4 fruit fly cellular contexts compared by ENCODE assay signal in genomic region chr3R:18743270-18743922, dm6.
TF ChIP-seq lines count a peak whose summit lies in the region.

Gene Mekk1 (minus strand): TSS chr3R:18743594.

TF ChIP-seq in whole organism, adult, 20 proteins besides CTCF, POLR2A, EP300 and RAD21 (continued from another document):
- TF ChIP-seq Crg-1 (GFP tag; optimal IDR thresholded peaks at IDR 0.05; lab: Kevin White, UChicago) = peak; percentile 71
- no peak for TF ChIP-seq ovo (GFP tag; optimal IDR thresholded peaks at IDR 0.05; lab: Kevin White, UChicago)

TF ChIP-seq in whole organism, embryonic, 481 proteins besides CTCF, POLR2A, EP300 and RAD21 (continued from another document and continues in another):
- TF ChIP-seq her (GFP tag; optimal IDR thresholded peaks at IDR 0.05; lab: Kevin White, UChicago) = peak; percentile 17
- TF ChIP-seq CG10366 (GFP tag; IDR thresholded peaks at IDR 0.05; lab: Robert Waterston, UW) = no peak
- peak; percentile 2 for TF ChIP-seq CG10979 (tag; optimal IDR thresholded peaks at IDR 0.05; lab: Kevin White, UChicago)
- TF ChIP-seq HLH3B (GFP tag; IDR thresholded peaks at IDR 0.05; lab: Robert Waterston, UW) = no peak
- TF ChIP-seq CG2889 (GFP tag; IDR thresholded peaks at IDR 0.05; lab: Robert Waterston, UW) = no peak
- no peak for TF ChIP-seq hth (optimal IDR thresholded peaks at IDR 0.05; lab: Kevin White, UChicago)
- peak; percentile 27 for TF ChIP-seq Dip3 (GFP tag; optimal IDR thresholded peaks at IDR 0.05; lab: Kevin White, UChicago)
- TF ChIP-seq CG12659 (GFP tag; optimal IDR thresholded peaks at IDR 0.05; lab: Kevin White, UChicago) = peak; percentile 60
- no peak for TF ChIP-seq crol (GFP tag; IDR thresholded peaks at IDR 0.05; lab: Robert Waterston, UW)
- no peak for TF ChIP-seq CG10274 (GFP tag; optimal IDR thresholded peaks at IDR 0.05; lab: Kevin White, UChicago)
- peak; percentile 65 for TF ChIP-seq Nf-YC (tag; optimal IDR thresholded peaks at IDR 0.05; lab: Kevin White, UChicago)
- TF ChIP-seq phol (tag; optimal IDR thresholded peaks at IDR 0.05; lab: Kevin White, UChicago) = peak; percentile 45
- TF ChIP-seq trh (GFP tag; optimal IDR thresholded peaks at IDR 0.05; lab: Kevin White, UChicago) = no peak
- TF ChIP-seq CG6254 (GFP tag; optimal IDR thresholded peaks at IDR 0.05; lab: Kevin White, UChicago) = no peak
- TF ChIP-seq CG2712 (tag; optimal IDR thresholded peaks at IDR 0.05; lab: Kevin White, UChicago) = peak; percentile 26
- TF ChIP-seq CG18764 (GFP tag; optimal IDR thresholded peaks at IDR 0.05; lab: Kevin White, UChicago) = no peak
- TF ChIP-seq B-H2 (GFP tag; optimal IDR thresholded peaks at IDR 0.05; lab: Kevin White, UChicago) = peak; percentile 42
- no peak for TF ChIP-seq corto (GFP tag; optimal IDR thresholded peaks at IDR 0.05; lab: Kevin White, UChicago)
- peak in 1 of 2 experiments; percentile 13 for TF ChIP-seq chif (GFP tag; optimal IDR thresholded peaks at IDR 0.05; lab: Kevin White, UChicago)
- TF ChIP-seq CG2129 (GFP tag; IDR thresholded peaks at IDR 0.05; lab: Robert Waterston, UW; ENCODE audit: partially characterized antibody) = peak; percentile 39; the same call in 1 of the 2 replicates
- TF ChIP-seq sens (GFP tag; lab: Kevin White, UChicago) = peak; percentile 86
- no peak for TF ChIP-seq CG15011 (GFP tag; optimal IDR thresholded peaks at IDR 0.05; lab: Kevin White, UChicago)
- peak; percentile 13 for TF ChIP-seq CG18619 (GFP tag; optimal IDR thresholded peaks at IDR 0.05; lab: Kevin White, UChicago)
- TF ChIP-seq CG2116 (GFP tag; optimal IDR thresholded peaks at IDR 0.05; lab: Kevin White, UChicago) = peak; percentile 75
- peak; percentile 63 for TF ChIP-seq gem (tag; optimal IDR thresholded peaks at IDR 0.05; lab: Kevin White, UChicago)
- TF ChIP-seq HmgD (GFP tag; optimal IDR thresholded peaks at IDR 0.05; lab: Kevin White, UChicago) = peak; percentile 38
- peak; percentile 45; the same call in 1 of the 3 replicates for TF ChIP-seq HLH4C (GFP tag; IDR thresholded peaks at IDR 0.05; lab: Robert Waterston, UW; ENCODE audit: partially characterized antibody)
- peak; percentile 51; the same call in 1 of the 2 replicates for TF ChIP-seq Bgb (GFP tag; IDR thresholded peaks at IDR 0.05; lab: Robert Waterston, UW; ENCODE audit: partially characterized antibody)
- no peak for TF ChIP-seq usp (GFP tag; optimal IDR thresholded peaks at IDR 0.05; lab: Kevin White, UChicago)
- TF ChIP-seq CG2199 (GFP tag; IDR thresholded peaks at IDR 0.05; lab: Robert Waterston, UW) = no peak
- peak; percentile 69 for TF ChIP-seq CG13894 (tag; optimal IDR thresholded peaks at IDR 0.05; lab: Kevin White, UChicago)
- peak in 1 of 2 experiments; percentile 43 for TF ChIP-seq Trl (optimal IDR thresholded peaks at IDR 0.05; lab: Kevin White, UChicago)
- TF ChIP-seq Trl (GFP tag; optimal IDR thresholded peaks at IDR 0.05; lab: Kevin White, UChicago) = peak; percentile 38
- TF ChIP-seq hb (GFP tag; IDR thresholded peaks at IDR 0.05; lab: Robert Waterston, UW; ENCODE audit: partially characterized antibody) = peak; percentile 63; the same call in 1 of the 3 replicates
- peak; percentile 60; the same call in 1 of the 2 replicates for TF ChIP-seq slbo (GFP tag; IDR thresholded peaks at IDR 0.05; lab: Robert Waterston, UW)
- peak; percentile 59 for TF ChIP-seq Dek (tag; optimal IDR thresholded peaks at IDR 0.05; lab: Kevin White, UChicago)
- peak; percentile 29 for TF ChIP-seq CG5245 (GFP tag; optimal IDR thresholded peaks at IDR 0.05; lab: Kevin White, UChicago)
- no peak for TF ChIP-seq dimm (GFP tag; IDR thresholded peaks at IDR 0.05; lab: Robert Waterston, UW)
- TF ChIP-seq Fer3 (tag; optimal IDR thresholded peaks at IDR 0.05; lab: Kevin White, UChicago) = peak; percentile 44
- peak; percentile 74 for TF ChIP-seq CG15514 (GFP tag; optimal IDR thresholded peaks at IDR 0.05; lab: Kevin White, UChicago)
- TF ChIP-seq HHEX (GFP tag; optimal IDR thresholded peaks at IDR 0.05; lab: Kevin White, UChicago) = peak; percentile 13
- TF ChIP-seq Antp (GFP tag; optimal IDR thresholded peaks at IDR 0.05; lab: Kevin White, UChicago) = peak; percentile 31

TF ChIP-seq in whole organism, prepupa, 60 proteins besides CTCF, POLR2A, EP300 and RAD21 (continued from another document):
- TF ChIP-seq CG15336 (GFP tag; IDR thresholded peaks at IDR 0.05; lab: Robert Waterston, UW) (peak; percentile 38; the same call in 1 of the 2 replicates), Ets21C (GFP tag; optimal IDR thresholded peaks at IDR 0.05; lab: Kevin White, UChicago) (peak; percentile 49), Smox (GFP tag; optimal IDR thresholded peaks at IDR 0.05; lab: Kevin White, UChicago) (no peak), CG9139 (GFP tag; optimal IDR thresholded peaks at IDR 0.05; lab: Kevin White, UChicago) (no peak), CG8632 (GFP tag; optimal IDR thresholded peaks at IDR 0.05; lab: Kevin White, UChicago) (no peak), CG8319 (GFP tag; optimal IDR thresholded peaks at IDR 0.05; lab: Kevin White, UChicago) (peak; percentile 30), Sox14 (GFP tag; optimal IDR thresholded peaks at IDR 0.05; lab: Kevin White, UChicago) (peak; percentile 55), spab (GFP tag; optimal IDR thresholded peaks at IDR 0.05; lab: Kevin White, UChicago) (peak; percentile 4), CG11762 (GFP tag; optimal IDR thresholded peaks at IDR 0.05; lab: Kevin White, UChicago; ENCODE audit: insufficient read depth) (peak; percentile 22), Sox102F (GFP tag; optimal IDR thresholded peaks at IDR 0.05; lab: Kevin White, UChicago) (no peak), CG10631 (GFP tag; optimal IDR thresholded peaks at IDR 0.05; lab: Kevin White, UChicago) (peak; percentile 30), CG3032 (tag; optimal IDR thresholded peaks at IDR 0.05; lab: Kevin White, UChicago) (peak; percentile 54), CG6163 (GFP tag; IDR thresholded peaks at IDR 0.05; lab: Robert Waterston, UW) (0 out of 3 replicates have a peak, but pooled peaks have one; percentile 40), CG3919 (GFP tag; optimal IDR thresholded peaks at IDR 0.05; lab: Kevin White, UChicago) (peak; percentile 39), fkh (GFP tag; optimal IDR thresholded peaks at IDR 0.05; lab: Kevin White, UChicago) (no peak), OdsH (GFP tag; optimal IDR thresholded peaks at IDR 0.05; lab: Kevin White, UChicago) (peak; percentile 43), net (GFP tag; optimal IDR thresholded peaks at IDR 0.05; lab: Kevin White, UChicago) (peak; percentile 7), vri (GFP tag; optimal IDR thresholded peaks at IDR 0.05; lab: Kevin White, UChicago) (no peak), Eip75B (GFP tag; optimal IDR thresholded peaks at IDR 0.05; lab: Kevin White, UChicago) (peak; percentile 46), CG31627 (GFP tag; optimal IDR thresholded peaks at IDR 0.05; lab: Kevin White, UChicago) (peak; percentile 59), topi (GFP tag; optimal IDR thresholded peaks at IDR 0.05; lab: Kevin White, UChicago) (peak; percentile 23), Blimp-1 (GFP tag; optimal IDR thresholded peaks at IDR 0.05; lab: Kevin White, UChicago) (no peak), eg (GFP tag; IDR thresholded peaks at IDR 0.05; lab: Robert Waterston, UW) (peak; percentile 32; the same call in 2 of the 3 replicates), CG11902 (GFP tag; optimal IDR thresholded peaks at IDR 0.05; lab: Kevin White, UChicago) (peak; percentile 12), CG6276 (GFP tag; optimal IDR thresholded peaks at IDR 0.05; lab: Kevin White, UChicago) (no peak), Hr39 (GFP tag; optimal IDR thresholded peaks at IDR 0.05; lab: Kevin White, UChicago) (peak; percentile 61), CG16779 (tag; optimal IDR thresholded peaks at IDR 0.05; lab: Kevin White, UChicago) (no peak), CG10669 (GFP tag; optimal IDR thresholded peaks at IDR 0.05; lab: Kevin White, UChicago) (peak; percentile 11), acj6 (GFP tag; optimal IDR thresholded peaks at IDR 0.05; lab: Kevin White, UChicago) (peak; percentile 59), CG34406 (GFP tag; optimal IDR thresholded peaks at IDR 0.05; lab: Kevin White, UChicago) (no peak), Lpt (GFP tag; optimal IDR thresholded peaks at IDR 0.05; lab: Kevin White, UChicago) (peak; percentile 9), Gug (GFP tag; IDR thresholded peaks at IDR 0.05; lab: Robert Waterston, UW) (0 out of 2 replicates have a peak, but pooled peaks have one; percentile 30), CG32006 (GFP tag; optimal IDR thresholded peaks at IDR 0.05; lab: Kevin White, UChicago) (peak; percentile 44), pdm3 (GFP tag; optimal IDR thresholded peaks at IDR 0.05; lab: Kevin White, UChicago) (peak; percentile 61)

TF ChIP-seq in whole organism, wandering third instar larva, 38 proteins besides CTCF, POLR2A, EP300 and RAD21 (continued from another document):
- TF ChIP-seq Mio (GFP tag; optimal IDR thresholded peaks at IDR 0.05; lab: Kevin White, UChicago) (no peak), psq (GFP tag; optimal IDR thresholded peaks at IDR 0.05; lab: Kevin White, UChicago) (peak; percentile 43), h (GFP tag; optimal IDR thresholded peaks at IDR 0.05; lab: Kevin White, UChicago) (peak; percentile 73), foxo (GFP tag; optimal IDR thresholded peaks at IDR 0.05; lab: Kevin White, UChicago) (peak in 1 of 2 experiments; percentile 71), Hnf4 (GFP tag; optimal IDR thresholded peaks at IDR 0.05; lab: Kevin White, UChicago) (no peak)
